Worm (Caenorhabditis elegans) whole organism, L1 larva: ENCODE data around the gene dnj-19.

Experiments
- C16A3.4 ChIP-seq: fragments of 150-350 bp; optimal IDR thresholded peaks from 2 replicates; lab custom pipeline; 2014; ENCODE audit warnings: missing biosample characterization, missing genetic modification characterization
- ama-1 ChIP-seq: fragments of 150-350 bp; optimal IDR thresholded peaks from 2 replicates; lab custom pipeline; 2014
- blmp-1 ChIP-seq: fragments of 150-350 bp; optimal IDR thresholded peaks from 2 replicates; lab custom pipeline; 2014; ENCODE audit warnings: missing biosample characterization, missing genetic modification characterization
- ceh-82 ChIP-seq, 3 experiments: fragments of 150-350 bp in 1 of 3; sonication (generic microtip) in 2 of 3; optimal IDR thresholded peaks; 2 replicates each; lab custom pipeline; 2014 to 2017; ENCODE audit warnings: missing biosample characterization in 3 of 3, missing genetic modification characterization in 3 of 3
- dpl-1 ChIP-seq, 3 experiments: fragments of 150-350 bp in 2 of 3; sonication (generic microtip) in 1 of 3; optimal IDR thresholded peaks; 2 replicates each; lab custom pipeline; 2014 to 2017; ENCODE audit warnings: missing biosample characterization in 3 of 3, missing genetic modification characterization in 3 of 3, missing genetic modification reagents in 3 of 3
- efl-1 ChIP-seq, 4 experiments: fragments of 150-350 bp; optimal IDR thresholded peaks in 3 of 4; peaks in 1 of 4; 1 replicate in 1 of 4; 2 replicates in 3 of 4; lab custom pipeline; 2014; ENCODE audit warnings: missing biosample characterization in 2 of 4, missing genetic modification characterization in 2 of 4, missing genetic modification reagents in 2 of 4
- efl-3 ChIP-seq: fragments of 200-800 bp; sonication (Bioruptor generic); optimal IDR thresholded peaks from 2 replicates; lab custom pipeline; 2018; ENCODE audit warnings: mild to moderate bottlenecking, missing genetic modification characterization, missing compliant biosample characterization
- egl-13 ChIP-seq: sonication (generic microtip); optimal IDR thresholded peaks from 2 replicates; lab custom pipeline; 2016; ENCODE audit warnings: missing genotype, missing genetic modification reagents, missing genetic modification characterization, missing compliant biosample characterization
- egl-27 ChIP-seq, 2 experiments: fragments of 150-350 bp in 1 of 2; sonication (generic microtip); optimal IDR thresholded peaks; 3 replicates each; lab custom pipeline; 2017 to 2018; ENCODE audit warnings: missing biosample characterization in 2 of 2, missing genetic modification characterization in 2 of 2, missing genetic modification reagents in 2 of 2
- fos-1 ChIP-seq: fragments of 150-350 bp; optimal IDR thresholded peaks from 2 replicates; lab custom pipeline; 2014; ENCODE audit warnings: missing biosample characterization, missing genetic modification characterization
- grh-1 ChIP-seq: fragments of 200-800 bp; sonication (Bioruptor generic); IDR thresholded peaks from 2 replicates; pipeline ENCODE4 v1.3.6; 2022; ENCODE audit warnings: missing genetic modification reagents, missing genetic modification characterization, missing compliant biosample characterization
- hlh-4 ChIP-seq: sonication (generic microtip); optimal IDR thresholded peaks from 2 replicates; lab custom pipeline; 2016; ENCODE audit warnings: mild to moderate bottlenecking, missing genetic modification characterization, missing compliant biosample characterization
- isw-1 ChIP-seq: fragments of 200-800 bp; sonication (Bioruptor generic); IDR thresholded peaks from 2 replicates; pipeline ENCODE4 v1.3.6; 2022; ENCODE audit warnings: missing genetic modification characterization, missing compliant biosample characterization
- jun-1 ChIP-seq: fragments of 150-350 bp; optimal IDR thresholded peaks from 2 replicates; lab custom pipeline; 2014; ENCODE audit warnings: missing biosample characterization, missing genetic modification reagents, missing genetic modification characterization
- lin-13 ChIP-seq: fragments of 150-350 bp; optimal IDR thresholded peaks from 2 replicates; lab custom pipeline; 2014; ENCODE audit warnings: missing biosample characterization, missing genetic modification reagents, missing genetic modification characterization
- lin-14 ChIP-seq: fragments of 200-800 bp; sonication (Bioruptor generic); optimal IDR thresholded peaks from 2 replicates; lab custom pipeline; 2018; ENCODE audit warnings: mild to moderate bottlenecking, missing genetic modification characterization, moderate library complexity, missing compliant biosample characterization
- lin-15B ChIP-seq: fragments of 150-350 bp; sonication (generic microtip); optimal IDR thresholded peaks from 3 replicates; lab custom pipeline; 2014; ENCODE audit warnings: missing biosample characterization, missing genetic modification characterization
- lin-35 ChIP-seq, 2 experiments: fragments of 150-350 bp; optimal IDR thresholded peaks; 2 replicates each; lab custom pipeline; 2014; ENCODE audit warnings: missing biosample characterization in 2 of 2, missing genetic modification characterization in 2 of 2, missing genetic modification reagents in 2 of 2
- lsy-2 ChIP-seq, 2 experiments: fragments of 150-350 bp; optimal IDR thresholded peaks; 2 replicates each; lab custom pipeline; 2014; ENCODE audit warnings: missing biosample characterization in 2 of 2, missing genetic modification characterization in 2 of 2
- mdl-1 ChIP-seq, 2 experiments: fragments of 150-350 bp; optimal IDR thresholded peaks; 2 replicates each; lab custom pipeline; 2014 to 2017; ENCODE audit warnings: missing biosample characterization in 2 of 2, missing genetic modification characterization in 2 of 2, inconsistent platforms in 1 of 2
- mef-2 ChIP-seq: fragments of 150-350 bp; optimal IDR thresholded peaks from 2 replicates; lab custom pipeline; 2014; ENCODE audit warnings: missing biosample characterization, missing genetic modification characterization
- mep-1 ChIP-seq: fragments of 150-350 bp; optimal IDR thresholded peaks from 2 replicates; lab custom pipeline; 2014; ENCODE audit warnings: missing biosample characterization, missing genetic modification characterization
- nhr-12 ChIP-seq: sonication (generic microtip); optimal IDR thresholded peaks from 2 replicates; lab custom pipeline; 2017; ENCODE audit warnings: missing biosample characterization, missing genetic modification characterization
- nhr-19 ChIP-seq: fragments of 200-800 bp; sonication (Bioruptor generic); conservative IDR thresholded peaks from 2 replicates; pipeline ENCODE4 v1.3.6; 2022; ENCODE audit warnings: missing genetic modification characterization, missing compliant biosample characterization
- nhr-20 ChIP-seq: sonication (generic microtip); optimal IDR thresholded peaks from 2 replicates; lab custom pipeline; 2016; ENCODE audit warnings: mild to moderate bottlenecking, missing genetic modification characterization, missing compliant biosample characterization
- nhr-71 ChIP-seq: sonication (generic microtip); optimal IDR thresholded peaks from 2 replicates; lab custom pipeline; 2016; ENCODE audit warnings: mild to moderate bottlenecking, missing genetic modification characterization, moderate library complexity, missing compliant biosample characterization
- nhr-84 ChIP-seq: sonication (generic microtip); optimal IDR thresholded peaks from 2 replicates; lab custom pipeline; 2017; ENCODE audit warnings: missing biosample characterization, missing genetic modification characterization
- rnt-1 ChIP-seq: sonication (generic microtip); optimal IDR thresholded peaks from 2 replicates; lab custom pipeline; 2016; ENCODE audit warnings: mild to moderate bottlenecking, missing genetic modification characterization, moderate library complexity, missing compliant biosample characterization
- skn-1 ChIP-seq: fragments of 150-350 bp; optimal IDR thresholded peaks from 2 replicates; lab custom pipeline; 2014; ENCODE audit warnings: missing biosample characterization, missing genetic modification characterization
- snpc-4 ChIP-seq: fragments of 150-350 bp; optimal IDR thresholded peaks from 2 replicates; lab custom pipeline; 2014; ENCODE audit warnings: missing biosample characterization, missing genetic modification characterization
- snu-23 ChIP-seq: sonication (generic microtip); optimal IDR thresholded peaks from 2 replicates; lab custom pipeline; 2016; ENCODE audit warnings: missing genetic modification characterization, missing compliant biosample characterization
- sox-4 ChIP-seq: sonication (generic microtip); optimal IDR thresholded peaks from 2 replicates; lab custom pipeline; 2016; ENCODE audit warnings: missing genetic modification characterization, missing compliant biosample characterization
- swsn-7 ChIP-seq: sonication (generic microtip); optimal IDR thresholded peaks from 2 replicates; lab custom pipeline; 2016; ENCODE audit warnings: missing genetic modification characterization, missing compliant biosample characterization
- unc-130 ChIP-seq: fragments of 150-350 bp; optimal IDR thresholded peaks from 2 replicates; lab custom pipeline; 2017; ENCODE audit warnings: missing biosample characterization, missing genetic modification characterization, inconsistent platforms

Gene dnj-19

DNA sequence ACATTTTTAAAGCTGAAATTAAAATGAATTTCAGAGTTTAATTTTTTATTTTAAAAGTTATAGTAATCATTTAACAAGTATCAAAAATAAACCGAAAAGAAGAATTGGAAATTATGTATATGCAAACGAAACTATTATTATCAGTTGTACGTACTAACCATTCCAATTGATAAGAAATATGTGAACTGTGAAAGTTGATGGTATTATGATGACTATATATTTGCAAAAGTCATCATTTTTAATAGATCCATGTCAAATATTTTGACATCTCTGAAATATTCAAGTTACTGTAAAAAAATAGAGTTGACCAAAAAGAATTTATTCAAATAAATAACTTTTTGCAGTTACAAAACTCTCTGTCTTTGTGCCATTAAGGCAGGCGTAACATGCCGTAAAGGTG, 43.4 kb upstream of the dnj-19 start, which contains the start of gene ugt-48:
TSS of gene ugt-48 (minus strand) at position 12 of the 400 bp plus-strand sequence.
- TF ChIP-seq egl-27 (tag; optimal IDR thresholded peaks at IDR 0.05; lab: Kevin White, UChicago) (no peak), lin-13 (GFP tag; lab: Kevin White, UChicago) (no peak)

DNA sequence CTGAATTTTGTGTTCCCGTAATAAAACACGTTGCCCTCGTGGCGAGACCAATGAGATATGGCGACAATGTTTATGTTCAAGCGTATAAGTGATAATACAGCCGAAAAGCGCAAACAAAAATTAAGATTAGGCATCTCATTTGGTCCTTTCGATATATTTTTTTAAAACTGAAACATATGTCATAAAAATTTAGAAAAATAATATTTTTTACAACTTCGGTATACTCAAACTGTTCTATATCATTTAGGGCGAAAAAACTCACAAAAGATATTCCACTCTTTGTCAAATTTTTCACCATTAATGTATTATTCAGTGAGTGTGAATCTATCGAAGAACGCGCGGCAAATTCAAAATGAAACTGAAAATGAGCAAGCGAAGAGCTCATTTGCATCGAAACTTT, 33.8 kb upstream of the dnj-19 start, which contains the start of gene cft-1:
TSS of gene cft-1 (plus strand) at position 301 of the 400 bp plus-strand sequence.
- TF ChIP-seq hlh-4 (no peak), ama-1 (lab: Kevin White, UChicago) (no peak), mdl-1 (tag; optimal IDR thresholded peaks at IDR 0.05; lab: Kevin White, UChicago) (no peak), egl-27 (tag; optimal IDR thresholded peaks at IDR 0.05; lab: Kevin White, UChicago) (no peak), nhr-71 (tag; lab: Kevin White, UChicago) (no peak), lin-14 (GFP tag; lab: Kevin White, UChicago) (no peak), blmp-1 (tag; lab: Kevin White, UChicago) (no peak)

DNA sequence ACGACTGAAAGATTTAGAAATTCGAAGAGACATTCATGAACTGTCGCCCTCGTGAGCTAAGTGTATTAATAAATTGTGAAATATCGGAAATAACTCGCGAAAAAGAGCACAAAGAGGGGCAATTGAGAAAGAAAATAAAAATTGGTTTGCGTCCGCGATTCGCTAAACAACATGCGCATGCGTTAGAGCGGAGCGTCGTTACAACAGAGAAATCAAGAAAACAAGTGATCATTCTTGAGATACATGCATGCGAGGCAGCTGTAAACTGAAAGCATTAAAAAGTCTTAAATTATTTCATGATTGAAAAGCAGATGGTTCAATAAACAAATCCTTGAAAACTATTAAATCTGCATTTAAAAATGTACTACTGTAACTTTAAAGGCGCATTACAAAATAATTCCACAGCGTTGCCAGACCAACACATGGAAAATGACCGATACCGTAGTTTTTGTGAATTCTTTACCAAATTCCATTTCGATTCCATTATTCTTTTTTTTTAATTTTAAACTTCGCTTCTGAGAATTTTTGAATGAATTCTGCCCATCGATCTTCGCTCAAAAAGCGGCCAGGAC, 31.7 kb upstream of the dnj-19 start, which contains the start of the genes cox-16 and syp-2:
TSS of gene cox-16 (minus strand) at position 4 of the 572 bp plus-strand sequence.
TSS of gene syp-2 (plus strand) at position 248 of the 572 bp plus-strand sequence.
- TF ChIP-seq skn-1 (tag; lab: Kevin White, UChicago) (no peak), dpl-1 (GFP tag; optimal IDR thresholded peaks at IDR 0.05; lab: Kevin White, UChicago) (peak in 2 of 3 experiments; percentile 20 to 54), snpc-4 (tag; lab: Kevin White, UChicago) (no peak), C16A3.4 (peak; percentile 8), lin-35 (GFP tag; optimal IDR thresholded peaks at IDR 0.05; lab: Kevin White, UChicago) (peak; percentile 33 to 52), snu-23 (peak; percentile 35), lsy-2 (tag; optimal IDR thresholded peaks at IDR 0.05; lab: Kevin White, UChicago) (peak in 1 of 2 experiments; percentile 61), efl-1 (optimal IDR thresholded peaks at IDR 0.05; lab: Kevin White, UChicago) (peak; percentile 33 to 45), efl-1 (GFP tag; optimal IDR thresholded peaks at IDR 0.05 in 1 of 2; lab: Kevin White, UChicago) (peak; percentile 35 to 86), rnt-1 (peak; percentile 5), blmp-1 (tag; lab: Kevin White, UChicago) (peak; percentile 12), mep-1 (tag; lab: Kevin White, UChicago) (no peak), ceh-82 (tag; optimal IDR thresholded peaks at IDR 0.05; lab: Kevin White, UChicago) (peak in 2 of 3 experiments; percentile 3 to 11), unc-130 (peak; percentile 21)

DNA sequence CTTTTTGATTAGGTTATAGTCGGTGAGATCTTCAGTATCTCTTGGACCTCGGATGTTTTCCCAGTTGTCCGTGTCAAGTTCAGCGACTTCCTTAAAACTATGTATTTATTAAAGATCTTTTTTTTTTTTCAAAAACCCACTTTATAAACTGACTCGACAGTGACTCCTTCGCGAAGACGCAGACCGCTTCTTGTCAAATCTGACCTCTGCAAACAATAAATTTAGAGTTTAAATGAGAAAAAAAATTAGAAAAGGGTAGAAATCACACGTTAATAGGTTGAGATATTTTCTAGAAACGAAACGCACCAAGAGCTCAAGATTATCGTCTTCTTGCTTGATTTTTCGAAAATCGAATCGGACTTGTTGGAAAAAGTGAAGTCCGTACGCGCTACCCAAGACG, 31.1 kb upstream of the dnj-19 start, which contains the start of gene C24G6.8:
TSS of gene C24G6.8 (minus strand) at position 101 of the 400 bp plus-strand sequence.
- TF ChIP-seq efl-1 (optimal IDR thresholded peaks at IDR 0.05; lab: Kevin White, UChicago) (no peak), efl-1 (GFP tag; optimal IDR thresholded peaks at IDR 0.05 in 1 of 2; lab: Kevin White, UChicago) (peak in 1 of 2 experiments; percentile 68), nhr-20 (no peak)

DNA sequence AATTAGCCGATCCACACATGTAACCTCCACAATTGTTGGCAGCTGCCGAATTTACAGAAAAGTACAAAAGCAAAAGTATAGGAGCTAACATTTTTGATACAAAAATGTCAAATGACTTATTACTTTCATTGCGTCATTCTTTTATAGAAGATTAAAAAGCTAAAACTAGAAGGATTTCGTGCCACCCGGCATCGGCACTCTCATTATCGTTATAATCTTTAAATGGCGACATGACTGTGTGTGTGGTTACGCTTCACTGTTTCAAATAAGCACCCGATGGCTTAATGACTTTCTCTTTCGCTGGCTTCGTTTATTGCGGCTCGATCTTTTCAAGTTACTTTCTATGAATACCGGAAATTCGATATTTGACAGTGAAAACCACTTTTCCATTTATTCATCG, 29.1 kb upstream of the dnj-19 start, which contains the start of gene grl-1:
TSS of gene grl-1 (minus strand) at position 101 of the 400 bp plus-strand sequence.
- TF ChIP-seq fos-1 (tag; lab: Kevin White, UChicago) (no peak), nhr-84 (no peak), isw-1 (GFP tag; lab: Robert Waterston, UW) (no peak), mef-2 (tag; lab: Kevin White, UChicago) (no peak), sox-4 (tag; lab: Kevin White, UChicago) (no peak), lsy-2 (tag; optimal IDR thresholded peaks at IDR 0.05; lab: Kevin White, UChicago) (no peak), mep-1 (tag; lab: Kevin White, UChicago) (no peak), lin-15B (tag; lab: Kevin White, UChicago) (no peak), nhr-20 (no peak), egl-13 (tag; lab: Kevin White, UChicago) (no peak), efl-3 (GFP tag; lab: Kevin White, UChicago) (no peak), jun-1 (tag; lab: Kevin White, UChicago) (no peak), swsn-7 (no peak), unc-130 (no peak), nhr-12 (no peak), nhr-19 (GFP tag; lab: Robert Waterston, UW) (no peak), grh-1 (GFP tag; lab: Robert Waterston, UW) (no peak)
